Worm (Caenorhabditis elegans) whole organism, early embryonic: ENCODE measurements around the gene pcdr-1.

Experiments used
- aly-1 ChIP-seq: sonication (generic microtip); optimal IDR thresholded peaks from 2 replicates; lab custom pipeline; 2016; ENCODE audit warnings: missing genetic modification characterization, missing compliant biosample characterization
- ama-1 ChIP-seq: fragments of 150-350 bp; optimal IDR thresholded peaks from 2 replicates; lab custom pipeline; 2014
- ets-7 ChIP-seq: sonication (generic microtip); optimal IDR thresholded peaks from 2 replicates; lab custom pipeline; 2016; ENCODE audit warnings: missing genotype, missing genetic modification characterization, missing compliant biosample characterization
- flt-1 ChIP-seq: fragments of 200-800 bp; sonication (Bioruptor generic); IDR thresholded peaks from 2 replicates; pipeline ENCODE4 v1.3.6; 2022; ENCODE audit warnings: missing genetic modification characterization, missing compliant biosample characterization
- hnd-1 ChIP-seq: sonication (generic microtip); optimal IDR thresholded peaks from 2 replicates; lab custom pipeline; 2016; ENCODE audit warnings: missing genetic modification characterization, missing compliant biosample characterization
- scrt-1 ChIP-seq: fragments of 200-800 bp; sonication (Bioruptor generic); IDR thresholded peaks from 2 replicates; pipeline ENCODE4 v1.3.6; 2022; ENCODE audit warnings: missing genetic modification characterization, missing compliant biosample characterization
- tra-4 ChIP-seq: sonication (generic microtip); optimal IDR thresholded peaks from 2 replicates; lab custom pipeline; 2017; ENCODE audit warnings: missing genetic modification characterization, missing compliant biosample characterization

DNA sequence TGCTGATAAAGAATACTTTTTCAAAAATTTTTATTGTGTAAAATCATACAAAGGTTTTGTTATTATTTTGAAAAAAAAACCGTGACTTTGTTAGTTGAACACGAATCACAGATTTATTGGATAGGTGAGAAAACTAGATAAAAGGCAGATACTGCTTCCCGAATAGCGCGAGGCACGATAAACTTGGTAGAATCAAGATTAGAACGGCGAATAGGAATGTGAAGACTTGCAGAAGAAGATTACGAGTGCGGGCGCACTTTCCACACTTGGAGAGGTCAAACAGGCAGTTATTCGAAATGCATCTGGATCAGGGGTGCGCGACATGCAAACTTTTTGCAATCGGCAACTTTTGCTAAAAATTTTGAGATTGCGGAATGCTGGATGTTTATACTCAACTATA lies 46.6 kb downstream of the pcdr-1 start:
- TF ChIP-seq scrt-1 (no peak), aly-1 (tag; lab: Kevin White, UChicago) (no peak), ama-1 (lab: Kevin White, UChicago) (no peak), flt-1 (GFP tag; lab: Robert Waterston, UW) (no peak), ets-7 (no peak), hnd-1 (tag; lab: Kevin White, UChicago) (no peak), tra-4 (tag; lab: Kevin White, UChicago) (no peak)
